Fruit fly (Drosophila melanogaster) S2 (cell line): Measurements from ENCODE around the gene CG10154.

Experiments
- CG8478 ChIP-seq: fragments of >200 bp; optimal IDR thresholded peaks from 2 replicates; lab custom pipeline; 2018
- CTCF ChIP-seq, 2 experiments: fragments of >200 bp; optimal IDR thresholded peaks; 2 replicates each; lab custom pipeline; 2018

DNA sequence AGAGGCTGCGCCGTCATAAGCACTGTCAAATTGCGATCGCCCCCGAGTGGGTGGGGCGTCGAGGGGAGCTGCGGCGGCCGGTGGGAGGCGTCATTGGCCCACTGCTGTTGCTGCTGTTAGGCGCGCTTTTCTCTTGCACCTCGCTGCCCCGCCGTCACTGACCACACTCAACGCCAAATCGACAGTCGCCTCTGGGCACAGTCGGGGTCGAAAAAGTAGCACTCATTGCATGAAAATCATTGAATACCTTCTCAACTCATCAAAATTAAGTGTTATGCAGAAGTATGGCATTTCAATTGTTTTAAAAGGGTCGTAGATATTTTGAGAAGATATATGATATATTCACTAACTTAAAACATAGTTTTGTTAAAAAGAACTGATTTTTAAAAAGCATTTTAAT lies 15.3 kb upstream of the CG10154 start:
- TF ChIP-seq CG8478 (lab: Kevin White, UChicago) (no peak), CTCF (optimal IDR thresholded peaks at IDR 0.05; lab: Kevin White, UChicago) (no peak)
